Worm (Caenorhabditis elegans): ENCODE measurements around the gene K08D9.9.

The K08D9.9 gene

ce11 chrV:3279138-3279537, 42.6 kb upstream of the K08D9.9 start:
- no peak for TF ChIP-seq elt-3 (tag; optimal IDR thresholded peaks at IDR 0.05)
- TF ChIP-seq gmeb-1 (tag; optimal IDR thresholded peaks at IDR 0.05) = no peak
- TF ChIP-seq R02D3.7 (tag; optimal IDR thresholded peaks at IDR 0.05) = no peak
- TF ChIP-seq ZK546.5 (tag; optimal IDR thresholded peaks at IDR 0.05) = no peak
- TF ChIP-seq dmd-4 (tag; optimal IDR thresholded peaks at IDR 0.05) = no peak
- TF ChIP-seq unc-55 (GFP tag; optimal IDR thresholded peaks at IDR 0.05) = no peak
- no peak for TF ChIP-seq C34F6.9 (tag; optimal IDR thresholded peaks at IDR 0.05)
- no peak for TF ChIP-seq skn-1 (tag; optimal IDR thresholded peaks at IDR 0.05)
- TF ChIP-seq F13H6.1 (tag; optimal IDR thresholded peaks at IDR 0.05) = peak; percentile 65
- TF ChIP-seq unc-39 (tag; optimal IDR thresholded peaks at IDR 0.05) = no peak
- TF ChIP-seq lsy-2 (tag; optimal IDR thresholded peaks at IDR 0.05) = peak in 1 of 2 experiments; percentile 27
- peak; percentile 78 for TF ChIP-seq sma-9 (GFP tag; optimal IDR thresholded peaks at IDR 0.05)
- TF ChIP-seq sma-9 (tag; optimal IDR thresholded peaks at IDR 0.05) = no peak
- no peak for TF ChIP-seq lin-11 (tag; optimal IDR thresholded peaks at IDR 0.05)

- TF ChIP-seq lsy-2 (tag; optimal IDR thresholded peaks at IDR 0.05) (peak in 1 of 2 experiments; percentile 18), C34F6.9 (tag; optimal IDR thresholded peaks at IDR 0.05) (peak; percentile 9), nhr-23 (tag; optimal IDR thresholded peaks at IDR 0.05) (no peak)
Observed at ce11 chrV:3278101-3278639, 41.7 kb upstream of the K08D9.9 start, which contains the start of gene fbxa-64. Gene fbxa-64 (minus strand): TSS chrV:3278151.

- TF ChIP-seq nhr-10 (tag; optimal IDR thresholded peaks at IDR 0.05) (no peak), sem-4 (tag; optimal IDR thresholded peaks at IDR 0.05) (peak; percentile 4), nhr-12 (tag; optimal IDR thresholded peaks at IDR 0.05) (no peak), sma-9 (GFP tag; optimal IDR thresholded peaks at IDR 0.05) (peak; percentile 92), sma-9 (tag; optimal IDR thresholded peaks at IDR 0.05) (no peak), F13H6.1 (tag; optimal IDR thresholded peaks at IDR 0.05) (peak; percentile 80)
Observed at ce11 chrV:3276184-3276583, 39.7 kb upstream of the K08D9.9 start.

DNA sequence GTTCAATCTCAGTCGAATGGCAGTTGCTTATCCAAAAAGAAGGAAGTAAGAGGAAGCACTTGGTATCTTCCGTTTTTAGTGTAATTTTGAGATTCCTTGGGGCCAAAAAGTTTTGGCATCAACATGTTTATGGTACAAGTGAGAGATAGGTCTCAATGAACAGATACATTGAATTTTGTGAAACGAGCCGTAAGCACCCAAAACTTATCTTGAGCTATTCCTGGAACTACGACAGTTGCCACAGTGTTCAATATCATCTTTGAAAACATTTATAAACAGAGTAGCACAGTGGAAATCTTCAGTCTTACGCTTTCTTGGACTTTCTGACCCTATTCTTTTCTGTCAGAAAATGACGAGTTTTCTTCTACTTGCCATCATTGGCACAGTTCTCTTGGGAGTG, 38.5 kb upstream of the K08D9.9 start, which contains the start of gene T28A11.3:
TSS of gene T28A11.3 (plus strand) at position 301 of the 400 bp plus-strand sequence.
- TF ChIP-seq sem-4 (tag; optimal IDR thresholded peaks at IDR 0.05) (no peak), egl-27 (tag; optimal IDR thresholded peaks at IDR 0.05) (no peak), ztf-11 (tag; optimal IDR thresholded peaks at IDR 0.05) (no peak), nhr-12 (tag; optimal IDR thresholded peaks at IDR 0.05) (no peak), ceh-16 (tag; optimal IDR thresholded peaks at IDR 0.05) (no peak), fos-1 (tag; optimal IDR thresholded peaks at IDR 0.05) (no peak), lin-39 (tag; optimal IDR thresholded peaks at IDR 0.05) (no peak), mab-5 (tag; optimal IDR thresholded peaks at IDR 0.05) (no peak), nhr-10 (tag; optimal IDR thresholded peaks at IDR 0.05) (no peak), crh-2 (tag; optimal IDR thresholded peaks at IDR 0.05) (no peak), aly-2 (tag; optimal IDR thresholded peaks at IDR 0.05) (no peak), elt-1 (tag; optimal IDR thresholded peaks at IDR 0.05) (no peak)

ce11 chrV:3273577-3274100, 37.1 kb upstream of the K08D9.9 start, which contains the start of gene T28A11.4:
Gene T28A11.4 (plus strand): TSS chrV:3274050.
- TF ChIP-seq lin-39 (tag; optimal IDR thresholded peaks at IDR 0.05) (no peak), sma-3 (GFP tag; optimal IDR thresholded peaks at IDR 0.05) (no peak), lsy-2 (tag; optimal IDR thresholded peaks at IDR 0.05) (no peak), peb-1 (tag; optimal IDR thresholded peaks at IDR 0.05) (no peak), unc-62 (GFP tag; optimal IDR thresholded peaks at IDR 0.05) (no peak), elt-3 (tag; optimal IDR thresholded peaks at IDR 0.05) (no peak), nhr-129 (tag; optimal IDR thresholded peaks at IDR 0.05) (no peak), dmd-4 (tag; optimal IDR thresholded peaks at IDR 0.05) (no peak), mab-5 (tag; optimal IDR thresholded peaks at IDR 0.05) (no peak), F13H6.1 (tag; optimal IDR thresholded peaks at IDR 0.05) (no peak), elt-1 (tag; optimal IDR thresholded peaks at IDR 0.05) (no peak), nhr-21 (tag; optimal IDR thresholded peaks at IDR 0.05) (no peak), ZK546.5 (tag; optimal IDR thresholded peaks at IDR 0.05) (no peak), unc-55 (GFP tag; optimal IDR thresholded peaks at IDR 0.05) (no peak), lin-13 (GFP tag; optimal IDR thresholded peaks at IDR 0.05) (no peak), sma-9 (GFP tag; optimal IDR thresholded peaks at IDR 0.05) (no peak), sma-9 (tag; optimal IDR thresholded peaks at IDR 0.05) (no peak), mdl-1 (tag; optimal IDR thresholded peaks at IDR 0.05) (no peak)
